Worm (Caenorhabditis elegans): ENCODE results near the gene srg-1.

srg-1 gene

DNA sequence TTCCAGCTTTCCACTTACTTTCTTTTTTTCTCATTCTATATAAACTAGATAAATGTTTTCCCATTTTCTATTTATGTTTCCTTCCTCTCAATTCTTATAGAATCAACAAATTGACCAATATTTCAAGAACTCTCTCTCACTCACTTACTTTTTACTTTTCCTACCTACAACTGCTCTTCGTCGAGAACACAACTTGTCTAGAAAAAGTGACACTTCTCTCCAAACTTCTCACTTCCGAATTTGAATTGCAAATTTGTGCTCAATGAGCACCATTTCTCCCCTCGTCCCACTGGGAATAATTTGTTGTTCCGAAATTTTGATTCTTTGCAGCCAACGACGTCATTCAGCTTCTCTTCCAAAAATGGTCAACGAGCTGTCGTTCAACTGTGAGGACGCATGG, 40.0 kb upstream of the srg-1 start, which contains the start of gene F47D12.3:
Gene F47D12.3 (plus strand): TSS at position 331 of the 400 bp plus-strand sequence.
- TF ChIP-seq mab-5 (tag; optimal IDR thresholded peaks at IDR 0.05), result no peak
- TF ChIP-seq snpc-4 (tag; optimal IDR thresholded peaks at IDR 0.05), result no peak
- no peak for TF ChIP-seq bed-3 (GFP tag; optimal IDR thresholded peaks at IDR 0.05)
- no peak for TF ChIP-seq ceh-83 (GFP tag; optimal IDR thresholded peaks at IDR 0.05)
- no peak for TF ChIP-seq unc-39 (tag; optimal IDR thresholded peaks at IDR 0.05)
- TF ChIP-seq mls-2 (tag; optimal IDR thresholded peaks at IDR 0.05), result no peak
- TF ChIP-seq nhr-76 (tag; optimal IDR thresholded peaks at IDR 0.05), result no peak
- TF ChIP-seq zip-8 (tag; optimal IDR thresholded peaks at IDR 0.05), result no peak
- no peak for TF ChIP-seq flh-1 (GFP tag; optimal IDR thresholded peaks at IDR 0.05)
- TF ChIP-seq ztf-11 (tag; optimal IDR thresholded peaks at IDR 0.05), result no peak
- TF ChIP-seq ceh-39 (tag; optimal IDR thresholded peaks at IDR 0.05), result no peak

DNA sequence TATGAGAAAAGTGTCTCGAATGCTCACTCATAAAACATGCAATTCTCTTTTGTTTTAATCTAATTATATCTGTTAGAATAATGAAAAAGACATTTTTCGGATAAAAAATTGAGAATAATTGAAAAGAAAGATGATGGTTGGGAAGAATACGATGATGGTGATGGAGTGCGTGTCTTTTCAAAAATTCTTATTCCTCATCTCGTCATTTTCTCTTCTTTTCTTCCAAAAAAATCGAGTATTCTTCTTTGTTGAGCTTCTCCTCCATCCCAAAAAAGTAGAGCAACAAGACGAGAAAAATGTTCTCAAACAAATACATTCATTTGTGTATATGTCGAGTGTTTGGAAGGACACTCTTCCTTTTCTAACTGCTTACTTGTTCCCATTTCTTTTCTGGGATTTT, 39.4 kb upstream of the srg-1 start:
- TF ChIP-seq M03D4.4 (tag; optimal IDR thresholded peaks at IDR 0.05) (no peak), ceh-83 (GFP tag; optimal IDR thresholded peaks at IDR 0.05) (no peak), ceh-43 (GFP tag; optimal IDR thresholded peaks at IDR 0.05) (no peak), ces-1 (GFP tag; optimal IDR thresholded peaks at IDR 0.05) (peak; percentile 33), unc-39 (tag; optimal IDR thresholded peaks at IDR 0.05) (no peak), cnd-1 (tag; optimal IDR thresholded peaks at IDR 0.05) (no peak), ztf-11 (tag; optimal IDR thresholded peaks at IDR 0.05) (no peak)

- no peak for TF ChIP-seq nhr-237 (tag; optimal IDR thresholded peaks at IDR 0.05)
- no peak for TF ChIP-seq sem-2 (GFP tag; optimal IDR thresholded peaks at IDR 0.05)
- no peak for TF ChIP-seq ceh-39 (tag; optimal IDR thresholded peaks at IDR 0.05)
- no peak for TF ChIP-seq lsy-2 (tag; optimal IDR thresholded peaks at IDR 0.05)
- no peak for TF ChIP-seq M03D4.4 (tag; optimal IDR thresholded peaks at IDR 0.05)
- TF ChIP-seq mab-5 (tag; optimal IDR thresholded peaks at IDR 0.05), result no peak
- TF ChIP-seq elt-3 (tag; optimal IDR thresholded peaks at IDR 0.05), result no peak
- no peak for TF ChIP-seq ztf-11 (tag; optimal IDR thresholded peaks at IDR 0.05)
- TF ChIP-seq ces-1 (GFP tag; optimal IDR thresholded peaks at IDR 0.05), result no peak
- TF ChIP-seq tbx-8 (GFP tag; optimal IDR thresholded peaks at IDR 0.05), result no peak
- TF ChIP-seq hlh-1 (tag; optimal IDR thresholded peaks at IDR 0.05), result no peak
Observed at ce11 chrIII:6295972-6296700, 38.0 kb upstream of the srg-1 start, which contains the start of gene F47D12.7. Gene F47D12.7 (minus strand): TSS chrIII:6296022.

DNA sequence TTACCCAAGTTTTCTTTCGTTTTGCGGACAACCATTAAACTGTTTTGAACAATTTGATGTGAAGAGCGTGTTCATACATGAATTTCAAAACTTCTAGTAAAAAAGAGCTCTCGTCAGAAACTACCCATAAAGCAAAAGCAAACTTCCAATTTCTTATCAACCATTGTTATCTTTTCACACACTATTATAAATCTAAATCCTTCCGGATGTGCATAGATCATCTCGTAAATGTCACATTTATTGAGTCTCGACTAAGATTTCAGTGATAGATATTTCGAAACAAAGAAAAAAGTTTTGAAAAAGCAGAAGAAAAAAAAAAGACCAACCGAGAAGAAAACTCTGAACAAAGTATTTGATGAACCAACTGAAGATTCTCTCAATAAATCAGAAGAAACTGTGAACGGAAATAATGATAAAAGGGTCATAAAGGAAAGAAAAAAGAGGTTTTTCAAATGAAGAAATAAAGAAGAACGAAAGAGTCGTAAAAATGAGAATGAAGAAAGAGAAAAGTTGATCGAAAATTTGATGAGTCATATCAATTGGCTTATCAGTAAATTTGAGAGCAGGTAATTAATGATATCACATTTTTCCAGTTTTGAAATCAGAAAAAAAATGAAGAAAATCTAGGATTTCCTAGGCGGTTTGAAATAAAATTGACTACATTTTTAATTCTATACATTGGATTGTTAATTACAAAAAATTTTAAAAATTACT, 32.5 kb upstream of the srg-1 start:
- no peak for TF ChIP-seq blmp-1 (tag; optimal IDR thresholded peaks at IDR 0.05)
- TF ChIP-seq zip-8 (tag; optimal IDR thresholded peaks at IDR 0.05), result no peak
- no peak for TF ChIP-seq nhr-237 (tag; optimal IDR thresholded peaks at IDR 0.05)
- no peak for TF ChIP-seq unc-62 (GFP tag; optimal IDR thresholded peaks at IDR 0.05)
- TF ChIP-seq nhr-2 (tag; optimal IDR thresholded peaks at IDR 0.05), result no peak
- TF ChIP-seq ces-1 (GFP tag; optimal IDR thresholded peaks at IDR 0.05), result no peak
- no peak for TF ChIP-seq flh-1 (GFP tag; optimal IDR thresholded peaks at IDR 0.05)
- no peak for TF ChIP-seq bed-3 (GFP tag; optimal IDR thresholded peaks at IDR 0.05)
- TF ChIP-seq elt-1 (tag; optimal IDR thresholded peaks at IDR 0.05; ENCODE audit: borderline replicate concordance, insufficient read depth), result no peak
- TF ChIP-seq ceh-83 (GFP tag; optimal IDR thresholded peaks at IDR 0.05), result no peak
- TF ChIP-seq ztf-11 (tag; optimal IDR thresholded peaks at IDR 0.05), result no peak
- TF ChIP-seq hlh-1 (tag; optimal IDR thresholded peaks at IDR 0.05), result no peak
- no peak for TF ChIP-seq lsy-2 (tag; optimal IDR thresholded peaks at IDR 0.05)
- no peak for TF ChIP-seq tbx-8 (GFP tag; optimal IDR thresholded peaks at IDR 0.05)
- TF ChIP-seq ceh-43 (GFP tag; optimal IDR thresholded peaks at IDR 0.05), result no peak
- TF ChIP-seq mab-5 (tag; optimal IDR thresholded peaks at IDR 0.05), result no peak
- TF ChIP-seq lin-13 (tag; optimal IDR thresholded peaks at IDR 0.05), result no peak
- TF ChIP-seq M03D4.4 (tag; optimal IDR thresholded peaks at IDR 0.05), result no peak
- no peak for TF ChIP-seq unc-39 (tag; optimal IDR thresholded peaks at IDR 0.05)
- no peak for TF ChIP-seq ceh-39 (tag; optimal IDR thresholded peaks at IDR 0.05)

DNA sequence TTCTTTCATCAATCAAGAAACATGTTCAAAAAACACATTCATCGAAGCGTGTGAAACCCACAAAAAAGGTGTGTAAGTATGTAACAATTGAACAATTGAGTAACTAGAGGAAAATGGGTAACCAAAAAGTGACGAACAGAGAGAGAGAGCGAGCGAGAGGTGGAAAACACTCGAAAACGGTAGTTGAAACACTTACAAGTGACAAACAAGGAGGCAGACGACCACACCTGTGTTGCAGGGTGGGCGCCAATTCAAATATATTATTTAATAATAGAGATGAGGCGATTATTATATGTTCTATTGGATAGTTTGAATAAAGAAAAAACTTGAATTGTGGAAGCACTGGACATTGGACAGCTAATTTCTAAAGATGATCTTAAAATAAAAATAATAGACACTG, 31.2 kb upstream of the srg-1 start:
- TF ChIP-seq elt-1 (tag; optimal IDR thresholded peaks at IDR 0.05; ENCODE audit: borderline replicate concordance, insufficient read depth) (no peak), sem-2 (GFP tag; optimal IDR thresholded peaks at IDR 0.05) (no peak), ces-1 (GFP tag; optimal IDR thresholded peaks at IDR 0.05) (no peak), drap-1 (GFP tag; optimal IDR thresholded peaks at IDR 0.05) (no peak), ceh-83 (GFP tag; optimal IDR thresholded peaks at IDR 0.05) (no peak), mep-1 (tag; optimal IDR thresholded peaks at IDR 0.05) (no peak)
